Worm (Caenorhabditis elegans): ENCODE results near the gene C47E12.9.

ce11 chrIV:10017633-10018032 lies 43.1 kb downstream of the C47E12.9 start, which contains the start of gene F44D12.2:
- no peak for TF ChIP-seq tbx-11 (GFP tag; IDR thresholded peaks at IDR 0.05)
- TF ChIP-seq ceh-13 (GFP tag; optimal IDR thresholded peaks at IDR 0.05), result no peak
- TF ChIP-seq F13C5.2 (tag; optimal IDR thresholded peaks at IDR 0.05), result no peak
- TF ChIP-seq ama-1 (optimal IDR thresholded peaks at IDR 0.05), result no peak
- no peak for TF ChIP-seq ceh-36 (tag; optimal IDR thresholded peaks at IDR 0.05)
- TF ChIP-seq sea-1 (GFP tag; conservative IDR thresholded peaks at IDR 0.05), result no peak
- TF ChIP-seq flt-1 (GFP tag; IDR thresholded peaks at IDR 0.05), result no peak
- no peak for TF ChIP-seq scrt-1 (GFP tag; IDR thresholded peaks at IDR 0.05)
- TF ChIP-seq hmbx-1 (tag; optimal IDR thresholded peaks at IDR 0.05), result no peak
- no peak for TF ChIP-seq tra-4 (tag; optimal IDR thresholded peaks at IDR 0.05)
- no peak for TF ChIP-seq ets-7 (tag; optimal IDR thresholded peaks at IDR 0.05)
- TF ChIP-seq B0310.2 (tag; optimal IDR thresholded peaks at IDR 0.05), result no peak
- TF ChIP-seq hnd-1 (tag; optimal IDR thresholded peaks at IDR 0.05), result no peak
- no peak for TF ChIP-seq tbx-37 (GFP tag; conservative IDR thresholded peaks at IDR 0.05)
